Worm (Caenorhabditis elegans): ENCODE measurements around the gene lact-7.

ce11 chrX:11716463-11716960 is 42.4 kb upstream of the lact-7 start, which contains the start of gene C44C10.9:
- TF ChIP-seq flt-1 (GFP tag; IDR thresholded peaks at IDR 0.05) (no peak), ama-1 (optimal IDR thresholded peaks at IDR 0.05) (no peak), tra-4 (tag; optimal IDR thresholded peaks at IDR 0.05) (no peak), tbx-11 (GFP tag; IDR thresholded peaks at IDR 0.05) (no peak), ets-7 (tag; optimal IDR thresholded peaks at IDR 0.05) (no peak), F13C5.2 (tag; optimal IDR thresholded peaks at IDR 0.05) (no peak)

All from whole organism, early embryonic.